Fruit fly (Drosophila melanogaster) whole organism, embryonic: ENCODE measurements around the gene Exo70.

Source experiments
- Bteb2 ChIP-seq: fragments of 200-800 bp; sonication (Bioruptor generic); optimal IDR thresholded peaks from 2 replicates; lab custom pipeline; 2016; ENCODE audit warnings: missing biosample characterization, missing genetic modification characterization
- CG10274 ChIP-seq: fragments of 200-800 bp; sonication (Bioruptor generic); optimal IDR thresholded peaks from 3 replicates; lab custom pipeline; 2017; ENCODE audit warnings: missing biosample characterization, mild to moderate bottlenecking, missing genetic modification characterization
- CG11093 ChIP-seq: fragments of 200-800 bp; sonication (Bioruptor generic); IDR thresholded peaks from 3 replicates; pipeline ENCODE4 v1.3.6; 2022; ENCODE audit warnings: missing biosample characterization, missing genetic modification characterization
- CG12942 ChIP-seq: fragments of 200-800 bp; sonication (Bioruptor generic); optimal IDR thresholded peaks from 3 replicates; lab custom pipeline; 2016; ENCODE audit warnings: missing biosample characterization, missing genetic modification characterization
- CG15696 ChIP-seq: fragments of 200-800 bp; sonication (Bioruptor generic); optimal IDR thresholded peaks from 2 replicates; lab custom pipeline; 2019; ENCODE audit warnings: missing biosample characterization, mild to moderate bottlenecking, missing genetic modification characterization, moderate library complexity
- CG16815 ChIP-seq: fragments of 200-800 bp; sonication (Bioruptor generic); optimal IDR thresholded peaks from 3 replicates; lab custom pipeline; 2017; ENCODE audit warnings: missing biosample characterization, mild to moderate bottlenecking, missing genetic modification characterization
- CG17385 ChIP-seq: fragments of 200-800 bp; sonication (Bioruptor generic); optimal IDR thresholded peaks from 3 replicates; lab custom pipeline; 2018; ENCODE audit warnings: missing biosample characterization, mild to moderate bottlenecking, missing genetic modification characterization
- CG18599 ChIP-seq: fragments of 200-800 bp; sonication (Bioruptor generic); optimal IDR thresholded peaks from 3 replicates; lab custom pipeline; 2017; ENCODE audit warnings: missing biosample characterization, missing genetic modification characterization, mild to moderate bottlenecking, moderate library complexity, missing genetic modification reagents
- CG2116 ChIP-seq: fragments of 200-800 bp; sonication (Bioruptor generic); optimal IDR thresholded peaks from 3 replicates; lab custom pipeline; 2018; ENCODE audit warnings: missing biosample characterization, mild to moderate bottlenecking, missing genetic modification characterization
- CG2889 ChIP-seq: fragments of 200-800 bp; sonication (Bioruptor generic); IDR thresholded peaks from 3 replicates; pipeline ENCODE4 v1.3.6; 2022; ENCODE audit warnings: missing biosample characterization, missing genetic modification characterization
- CG31441 ChIP-seq: fragments of 200-800 bp; sonication (Bioruptor generic); IDR thresholded peaks from 2 replicates; pipeline ENCODE4 v1.3.6; 2022; ENCODE audit warnings: missing biosample characterization, missing genetic modification characterization
- CG3847 ChIP-seq: fragments of 200-800 bp; sonication (Bioruptor generic); IDR thresholded peaks from 2 replicates; pipeline ENCODE4 v1.3.6; 2022; ENCODE audit warnings: missing biosample characterization, missing genetic modification characterization
- CG4282 ChIP-seq: fragments of 200-800 bp; sonication (Bioruptor generic); optimal IDR thresholded peaks from 2 replicates; lab custom pipeline; 2016; ENCODE audit warnings: missing biosample characterization, missing genetic modification characterization
- CG4707 ChIP-seq: fragments of 200-800 bp; sonication (Bioruptor generic); optimal IDR thresholded peaks from 2 replicates; lab custom pipeline; 2018; ENCODE audit warnings: missing biosample characterization, mild to moderate bottlenecking, missing genetic modification characterization, moderate library complexity
- CG4854 ChIP-seq: fragments of 200-800 bp; sonication (Bioruptor generic); optimal IDR thresholded peaks from 2 replicates; lab custom pipeline; 2016; ENCODE audit warnings: missing biosample characterization, missing genetic modification characterization, inconsistent platforms
- CG6175 ChIP-seq: fragments of 200-800 bp; sonication (Bioruptor generic); IDR thresholded peaks from 3 replicates; pipeline ENCODE4 v1.3.6; 2022; ENCODE audit warnings: missing biosample characterization, missing genetic modification characterization
- CG8281 ChIP-seq: fragments of 200-800 bp; sonication (Bioruptor generic); optimal IDR thresholded peaks from 2 replicates; lab custom pipeline; 2018; ENCODE audit warnings: missing biosample characterization, mild to moderate bottlenecking, missing genetic modification characterization, moderate library complexity
- D19B ChIP-seq: fragments of 200-800 bp; sonication (Bioruptor generic); optimal IDR thresholded peaks from 2 replicates; lab custom pipeline; 2017; ENCODE audit warnings: missing biosample characterization, mild to moderate bottlenecking, missing genetic modification characterization
- Eip74EF ChIP-seq, 2 experiments: fragments of 200-800 bp in 1 of 2; fragments of >200 bp in 1 of 2; sonication (Bioruptor generic) in 1 of 2; optimal IDR thresholded peaks; 2 replicates each; lab custom pipeline; 2017 to 2019; ENCODE audit warnings: missing biosample characterization in 2 of 2, missing genetic modification characterization in 2 of 2, mild to moderate bottlenecking in 1 of 2, moderate library complexity in 1 of 2
- Fer2 ChIP-seq: fragments of 200-800 bp; sonication (Bioruptor generic); optimal IDR thresholded peaks from 2 replicates; lab custom pipeline; 2018; ENCODE audit warnings: missing biosample characterization, mild to moderate bottlenecking, missing genetic modification characterization, moderate library complexity
- Hey ChIP-seq: fragments of 200-800 bp; sonication (Bioruptor generic); optimal IDR thresholded peaks from 3 replicates; lab custom pipeline; 2018; ENCODE audit warnings: missing biosample characterization, mild to moderate bottlenecking, missing genetic modification characterization
- Mad ChIP-seq: fragments of 200-800 bp; sonication (Bioruptor generic); optimal IDR thresholded peaks from 2 replicates; lab custom pipeline; 2016; ENCODE audit warnings: missing biosample characterization, missing genetic modification characterization
- Ravus ChIP-seq: fragments of 200-800 bp; sonication (Bioruptor generic); IDR thresholded peaks from 2 replicates; pipeline ENCODE4 v1.3.6; 2022; ENCODE audit warnings: missing biosample characterization, missing genetic modification characterization
- Rfx ChIP-seq: fragments of 200-800 bp; sonication (Bioruptor generic); IDR thresholded peaks from 2 replicates; pipeline ENCODE4 v1.3.6; 2022; ENCODE audit warnings: missing biosample characterization, missing genetic modification characterization
- Ssrp ChIP-seq: fragments of 200-800 bp; sonication (Bioruptor generic); optimal IDR thresholded peaks from 2 replicates; lab custom pipeline; 2018; ENCODE audit warnings: missing biosample characterization, mild to moderate bottlenecking, missing genetic modification characterization, moderate library complexity
- Stat92E ChIP-seq, 3 experiments: fragments of >200 bp in 2 of 3; fragments of 200-800 bp in 1 of 3; sonication (Bioruptor generic) in 1 of 3; optimal IDR thresholded peaks; 2 replicates each; lab custom pipeline; 2017 to 2019; ENCODE audit warnings: missing biosample characterization in 3 of 3, missing genetic modification characterization in 3 of 3, mild to moderate bottlenecking in 1 of 3, moderate library complexity in 1 of 3
- al ChIP-seq: fragments of 200-800 bp; sonication (Bioruptor generic); IDR thresholded peaks from 2 replicates; pipeline ENCODE4 v1.3.6; 2022; ENCODE audit warnings: missing biosample characterization, missing genetic modification characterization
- bbx ChIP-seq: fragments of 200-800 bp; sonication (Bioruptor generic); IDR thresholded peaks from 2 replicates; pipeline ENCODE4 v1.3.6; 2022; ENCODE audit warnings: missing biosample characterization, missing genetic modification characterization; ENCODE audit not compliant: partially characterized antibody
- cas ChIP-seq: fragments of 200-800 bp; sonication (Bioruptor generic); IDR thresholded peaks from 2 replicates; pipeline ENCODE4 v1.3.6; 2022; ENCODE audit warnings: missing biosample characterization, missing genetic modification characterization
- caup ChIP-seq: fragments of 200-800 bp; sonication (Bioruptor generic); optimal IDR thresholded peaks from 3 replicates; lab custom pipeline; 2017; ENCODE audit warnings: missing biosample characterization, mild to moderate bottlenecking, missing genetic modification characterization, moderate library complexity; ENCODE audit not compliant: severe bottlenecking
- chm ChIP-seq: fragments of 200-800 bp; sonication (Bioruptor generic); IDR thresholded peaks from 2 replicates; pipeline ENCODE4 v1.3.6; 2022; ENCODE audit warnings: missing biosample characterization, missing genetic modification characterization
- chn ChIP-seq: fragments of 200-800 bp; sonication (Bioruptor generic); optimal IDR thresholded peaks from 2 replicates; lab custom pipeline; 2016; ENCODE audit warnings: missing biosample characterization, missing genetic modification characterization
- ci ChIP-seq: fragments of 200-800 bp; sonication (Bioruptor generic); IDR thresholded peaks from 3 replicates; pipeline ENCODE4 v1.3.6; 2022; ENCODE audit warnings: missing biosample characterization, missing genetic modification characterization
- disco-r ChIP-seq: fragments of 200-800 bp; sonication (Bioruptor generic); optimal IDR thresholded peaks from 2 replicates; lab custom pipeline; 2016; ENCODE audit warnings: missing biosample characterization, missing genetic modification characterization
- ems ChIP-seq: fragments of 200-800 bp; sonication (Bioruptor generic); optimal IDR thresholded peaks from 3 replicates; lab custom pipeline; 2016; ENCODE audit warnings: missing biosample characterization, missing genetic modification characterization
- exex ChIP-seq: fragments of 200-800 bp; sonication (Bioruptor generic); optimal IDR thresholded peaks from 4 replicates; lab custom pipeline; 2018; ENCODE audit warnings: missing biosample characterization, mild to moderate bottlenecking, missing genetic modification characterization, moderate library complexity
- gro ChIP-seq: fragments of 200-800 bp; sonication (Bioruptor generic); optimal IDR thresholded peaks from 2 replicates; lab custom pipeline; 2016; ENCODE audit warnings: missing biosample characterization, missing genetic modification characterization
- gsb ChIP-seq: fragments of 200-800 bp; sonication (Bioruptor generic); IDR thresholded peaks from 2 replicates; pipeline ENCODE4 v1.3.6; 2022; ENCODE audit warnings: missing biosample characterization, missing genetic modification characterization
- jigr1 ChIP-seq: fragments of 200-800 bp; sonication (Bioruptor generic); IDR thresholded peaks from 3 replicates; pipeline ENCODE4 v1.3.6; 2022; ENCODE audit warnings: missing biosample characterization, missing genetic modification characterization
- kay ChIP-seq: fragments of 200-800 bp; sonication (Bioruptor generic); optimal IDR thresholded peaks from 2 replicates; lab custom pipeline; 2016; ENCODE audit warnings: missing biosample characterization, missing genetic modification characterization
- lola ChIP-seq, 3 experiments: fragments of >200 bp in 2 of 3; fragments of 200-800 bp in 1 of 3; sonication (Bioruptor generic) in 1 of 3; optimal IDR thresholded peaks; 2 replicates each; lab custom pipeline; 2017 to 2019; ENCODE audit warnings: missing biosample characterization in 3 of 3, missing genetic modification characterization in 3 of 3, mild to moderate bottlenecking in 1 of 3, moderate library complexity in 1 of 3
- mirr ChIP-seq: fragments of 200-800 bp; sonication (Bioruptor generic); optimal IDR thresholded peaks from 3 replicates; lab custom pipeline; 2018; ENCODE audit warnings: missing biosample characterization, mild to moderate bottlenecking, missing genetic modification characterization
- nom ChIP-seq: fragments of 200-800 bp; sonication (Bioruptor generic); optimal IDR thresholded peaks from 2 replicates; lab custom pipeline; 2017; ENCODE audit warnings: missing biosample characterization, missing genetic modification characterization, mild to moderate bottlenecking, moderate library complexity, missing genetic modification reagents
- pfk ChIP-seq: fragments of 200-800 bp; sonication (Bioruptor generic); optimal IDR thresholded peaks from 2 replicates; lab custom pipeline; 2018; ENCODE audit warnings: missing biosample characterization, mild to moderate bottlenecking, missing genetic modification characterization, moderate library complexity
- pho ChIP-seq: fragments of 200-800 bp; sonication (Bioruptor generic); optimal IDR thresholded peaks from 2 replicates; lab custom pipeline; 2016; ENCODE audit warnings: missing biosample characterization, missing genetic modification characterization
- sisA ChIP-seq: fragments of 200-800 bp; sonication (Bioruptor generic); IDR thresholded peaks from 2 replicates; pipeline ENCODE4 v1.3.6; 2022; ENCODE audit warnings: missing biosample characterization, missing genetic modification characterization
- twi ChIP-seq: fragments of 200-800 bp; optimal IDR thresholded peaks from 2 replicates; lab custom pipeline; 2019; ENCODE audit warnings: missing biosample characterization, mild to moderate bottlenecking, missing genetic modification characterization, moderate library complexity
- vnd ChIP-seq: fragments of 200-800 bp; sonication (Bioruptor generic); IDR thresholded peaks from 3 replicates; pipeline ENCODE4 v1.3.6; 2022; ENCODE audit warnings: missing biosample characterization, missing genetic modification characterization; ENCODE audit not compliant: partially characterized antibody

Gene Exo70

dm6 chr3L:8441745-8442575 lies 30.3 kb downstream of the Exo70 start, which contains the start of gene Unr (continued):
- TF ChIP-seq Stat92E (GFP tag; optimal IDR thresholded peaks at IDR 0.05; lab: Kevin White, UChicago) (peak in 2 of 3 experiments; percentile 28 to 51), Eip74EF (GFP tag; optimal IDR thresholded peaks at IDR 0.05; lab: Kevin White, UChicago) (peak in 1 of 2 experiments; percentile 60), sisA (GFP tag; lab: Robert Waterston, UW) (peak; percentile 78), lola (GFP tag; optimal IDR thresholded peaks at IDR 0.05; lab: Kevin White, UChicago) (peak in 2 of 3 experiments; percentile 48 to 60), CG15696 (tag; lab: Kevin White, UChicago) (peak; percentile 67), CG4282 (GFP tag; lab: Kevin White, UChicago) (peak; percentile 58), mirr (GFP tag; lab: Kevin White, UChicago) (no peak), gsb (GFP tag; lab: Robert Waterston, UW) (peak; percentile 42; the same call in 1 of the 2 replicates), CG17385 (peak; percentile 79), Bteb2 (GFP tag; lab: Kevin White, UChicago) (peak; percentile 66), Hey (tag; lab: Kevin White, UChicago) (no peak), kay (GFP tag; lab: Kevin White, UChicago) (peak; percentile 56), CG31441 (GFP tag; lab: Robert Waterston, UW) (peak; percentile 73), Ravus (GFP tag; lab: Robert Waterston, UW) (peak; percentile 19), caup (GFP tag; lab: Kevin White, UChicago) (peak; percentile 86), CG3847 (GFP tag; lab: Robert Waterston, UW) (peak; percentile 80), CG2116 (peak; percentile 80), ems (GFP tag; lab: Kevin White, UChicago) (peak; percentile 78), Ssrp (tag; lab: Kevin White, UChicago) (peak; percentile 38), pfk (GFP tag; lab: Kevin White, UChicago) (peak; percentile 21), jigr1 (GFP tag; lab: Robert Waterston, UW) (no peak), D19B (GFP tag; lab: Kevin White, UChicago) (peak; percentile 45), cas (peak; percentile 61; the same call in 1 of the 2 replicates), CG4854 (GFP tag; lab: Kevin White, UChicago) (peak; percentile 65), pho (GFP tag; lab: Kevin White, UChicago) (peak; percentile 84), CG10274 (no peak), Rfx (GFP tag; lab: Robert Waterston, UW) (peak; percentile 92), Fer2 (tag; lab: Kevin White, UChicago) (peak; percentile 69), gro (GFP tag; lab: Kevin White, UChicago) (peak; percentile 89), CG12942 (peak; percentile 76), CG4707 (GFP tag; lab: Kevin White, UChicago) (peak; percentile 68)
- TF ChIP-seq, all 482 proteins: peak for 372

DNA sequence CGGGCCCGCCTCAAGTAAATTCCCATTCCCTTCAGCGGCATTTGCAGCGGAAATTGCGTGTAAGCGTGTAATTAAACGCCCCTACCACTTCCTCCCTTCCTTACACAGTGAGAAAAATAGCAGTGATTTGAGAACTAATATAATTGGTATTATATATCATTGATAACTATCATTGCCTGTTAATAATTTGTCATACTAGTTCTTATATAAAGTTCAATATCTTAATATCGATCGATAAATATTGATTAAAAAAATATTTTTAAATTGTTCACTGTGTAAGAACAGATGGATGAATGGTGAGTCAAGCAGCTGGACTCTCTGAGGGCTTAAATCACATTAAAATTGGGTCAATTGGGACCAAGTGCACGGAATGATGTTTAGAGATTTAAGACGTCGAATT lies 33.4 kb downstream of the Exo70 start:
- TF ChIP-seq CG11093 (GFP tag; lab: Robert Waterston, UW) (no peak), CG6175 (GFP tag; lab: Robert Waterston, UW) (no peak), ci (GFP tag; lab: Robert Waterston, UW) (no peak), exex (tag; lab: Kevin White, UChicago) (peak; percentile 13), disco-r (no peak), CG15696 (tag; lab: Kevin White, UChicago) (peak; percentile 60), twi (tag; lab: Kevin White, UChicago) (no peak), bbx (no peak), al (0 out of 2 replicates have a peak, but pooled peaks have one; percentile 8), CG16815 (GFP tag; lab: Kevin White, UChicago) (no peak), chn (GFP tag; lab: Kevin White, UChicago) (no peak), CG18599 (GFP tag; lab: Kevin White, UChicago) (peak; percentile 64), vnd (GFP tag; lab: Robert Waterston, UW) (no peak), chm (GFP tag; lab: Robert Waterston, UW) (0 out of 2 replicates have a peak, but pooled peaks have one; percentile 30), nom (GFP tag; lab: Kevin White, UChicago) (peak; percentile 33), CG8281 (no peak), CG2889 (no peak), Mad (GFP tag; lab: Kevin White, UChicago) (no peak)
